Worm (Caenorhabditis elegans) whole organism, L4/young adult: ENCODE data around the gene acy-2.

Experiments
- W03F9.2 ChIP-seq: fragments of 150-350 bp; optimal IDR thresholded peaks from 2 replicates; lab custom pipeline; 2014; ENCODE audit warnings: missing biosample characterization, missing genetic modification characterization
- dao-5 ChIP-seq: sonication (generic microtip); optimal IDR thresholded peaks from 2 replicates; lab custom pipeline; 2016; ENCODE audit warnings: missing genotype, missing genetic modification characterization, moderate library complexity, missing compliant biosample characterization
- him-1 ChIP-seq: sonication (generic microtip); optimal IDR thresholded peaks from 2 replicates; lab custom pipeline; 2016; ENCODE audit warnings: missing genotype, missing genetic modification reagents, missing genetic modification characterization, missing compliant biosample characterization

DNA sequence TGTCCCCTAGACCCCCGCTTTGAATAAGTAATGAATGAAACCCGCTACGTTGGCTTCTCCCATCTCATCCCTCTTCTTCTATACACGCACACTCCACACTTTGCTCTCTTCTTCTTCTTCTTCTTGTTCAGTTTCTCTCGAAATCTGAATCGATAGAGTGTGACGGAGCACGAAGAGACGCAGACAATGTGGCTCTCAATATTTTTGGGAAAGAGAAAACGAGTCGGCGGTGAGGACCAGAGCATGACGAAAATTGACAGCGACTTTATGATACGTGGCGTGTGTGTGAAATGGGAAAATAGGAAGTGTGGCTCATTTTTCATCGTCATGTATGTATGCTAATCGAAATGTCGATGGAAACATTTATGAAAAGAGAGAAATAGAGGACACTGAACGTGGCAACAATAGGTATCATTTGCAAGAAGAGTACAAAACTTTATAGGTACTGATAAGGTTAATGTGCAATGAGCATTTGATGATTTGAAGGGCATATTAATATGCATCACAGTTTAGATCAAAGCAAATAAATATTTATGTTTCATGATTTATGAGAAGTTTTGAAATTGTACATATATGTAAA lies 15.8 kb downstream of the acy-2 start:
- TF ChIP-seq him-1 (peak; percentile 48), W03F9.2 (tag; lab: Kevin White, UChicago) (no peak), dao-5 (tag; lab: Kevin White, UChicago) (no peak)
